Worm (Caenorhabditis elegans): ENCODE results near the gene C02F4.4.

DNA sequence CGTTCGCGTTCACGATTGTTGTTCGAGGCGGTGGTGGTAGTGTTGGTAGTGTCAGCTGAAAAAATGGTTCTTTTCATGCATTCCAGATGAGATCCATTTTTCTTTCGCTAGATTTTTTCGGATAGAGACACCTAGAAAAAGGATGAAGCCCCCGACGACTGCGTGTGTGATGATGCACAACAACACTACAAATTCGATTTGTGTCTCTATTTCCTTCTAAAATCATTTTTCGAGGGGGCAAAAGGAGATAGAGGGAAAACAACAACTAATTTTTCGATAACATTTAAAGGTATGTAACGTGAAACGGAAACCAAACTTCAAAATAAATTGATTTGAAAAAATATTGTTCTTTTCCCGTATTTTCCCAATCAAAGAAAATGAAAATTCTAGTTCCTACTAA is 14.5 kb downstream of the C02F4.4 start:
- TF ChIP-seq ama-1 (optimal IDR thresholded peaks at IDR 0.05) (no peak), lsy-2 (tag; optimal IDR thresholded peaks at IDR 0.05) (no peak), nhr-41 (GFP tag; IDR thresholded peaks at IDR 0.05) (no peak), php-3 (GFP tag; IDR thresholded peaks at IDR 0.05) (no peak), R02D3.7 (tag; optimal IDR thresholded peaks at IDR 0.05) (no peak), aly-2 (tag; optimal IDR thresholded peaks at IDR 0.05) (no peak), lin-38 (GFP tag; IDR thresholded peaks at IDR 0.05) (no peak)

Data from whole organism, L4 larva.